Worm (Caenorhabditis elegans) whole organism, mixed stage, embryonic: Measurements from ENCODE around the gene F54E4.2.

ENCODE experiments used
- drap-1 ChIP-seq: fragments of 200-800 bp; sonication (Bioruptor generic); optimal IDR thresholded peaks from 3 replicates; lab custom pipeline; 2018; ENCODE audit warnings: mild to moderate bottlenecking, missing genetic modification characterization, missing compliant biosample characterization
- elt-1 ChIP-seq: sonication (generic microtip); optimal IDR thresholded peaks from 2 replicates; lab custom pipeline; 2017; ENCODE audit warnings: missing genetic modification characterization, mild to moderate bottlenecking, missing compliant biosample characterization, antibody characterized with exemption, moderate library complexity, borderline replicate concordance; ENCODE audit not compliant: insufficient read depth
- elt-3 ChIP-seq: fragments of 150-350 bp; optimal IDR thresholded peaks from 2 replicates; lab custom pipeline; 2014; ENCODE audit warnings: missing biosample characterization, missing genetic modification characterization
- lin-13 ChIP-seq: fragments of 150-350 bp; optimal IDR thresholded peaks from 2 replicates; lab custom pipeline; 2014; ENCODE audit warnings: missing biosample characterization, missing genetic modification characterization
- lsy-2 ChIP-seq: fragments of 150-350 bp; optimal IDR thresholded peaks from 2 replicates; lab custom pipeline; 2014; ENCODE audit warnings: missing biosample characterization, missing genetic modification characterization
- mab-5 ChIP-seq: fragments of 150-350 bp; optimal IDR thresholded peaks from 2 replicates; lab custom pipeline; 2014; ENCODE audit warnings: missing biosample characterization, missing genetic modification characterization
- mep-1 ChIP-seq: fragments of 150-350 bp; optimal IDR thresholded peaks from 2 replicates; lab custom pipeline; 2017; ENCODE audit warnings: missing biosample characterization, missing genetic modification reagents, missing genetic modification characterization, inconsistent platforms
- nhr-12 ChIP-seq: fragments of 150-350 bp; optimal IDR thresholded peaks from 2 replicates; lab custom pipeline; 2014; ENCODE audit warnings: missing biosample characterization, missing genetic modification characterization
- nhr-237 ChIP-seq: fragments of 150-350 bp; optimal IDR thresholded peaks from 2 replicates; lab custom pipeline; 2014; ENCODE audit warnings: missing biosample characterization, missing genetic modification characterization
- nhr-76 ChIP-seq: sonication (generic microtip); optimal IDR thresholded peaks from 2 replicates; lab custom pipeline; 2017; ENCODE audit warnings: missing biosample characterization, missing genetic modification characterization
- pha-4 ChIP-seq: fragments of 150-350 bp; optimal IDR thresholded peaks from 2 replicates; lab custom pipeline; 2018; ENCODE audit warnings: missing biosample characterization, missing genetic modification reagents, missing genetic modification characterization
- snpc-4 ChIP-seq: fragments of 150-350 bp; optimal IDR thresholded peaks from 2 replicates; lab custom pipeline; 2014; ENCODE audit warnings: missing biosample characterization, missing genetic modification characterization
- unc-62 ChIP-seq: fragments of 150-350 bp; optimal IDR thresholded peaks from 2 replicates; lab custom pipeline; 2014; ENCODE audit warnings: missing biosample characterization, missing genetic modification reagents, missing genetic modification characterization
- ztf-11 ChIP-seq: fragments of 150-350 bp; optimal IDR thresholded peaks from 2 replicates; lab custom pipeline; 2014; ENCODE audit warnings: missing biosample characterization, missing genetic modification characterization

DNA sequence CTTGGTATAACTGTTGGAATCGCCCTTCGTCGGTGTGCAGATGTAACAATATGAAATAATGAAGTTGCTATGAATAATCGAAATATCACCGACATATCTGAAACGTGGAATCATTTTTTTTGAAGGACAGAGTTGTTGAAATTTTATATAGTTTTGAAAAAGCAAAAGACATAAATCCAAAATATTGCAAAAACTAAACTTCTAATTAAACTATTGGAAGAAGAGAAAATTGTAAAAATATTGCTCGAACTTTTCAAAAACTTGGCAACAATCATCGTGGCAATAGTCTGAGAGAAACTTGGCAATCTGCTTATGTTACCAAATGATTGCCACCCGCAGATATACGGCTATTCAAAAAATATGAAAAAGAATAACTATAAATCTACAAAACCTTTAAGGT, 16.7 kb upstream of the F54E4.2 start, which contains the start of gene F54E4.4:
- TF ChIP-seq lsy-2 (tag; lab: Kevin White, UChicago): no peak
- TF ChIP-seq mab-5: no peak
- no peak for TF ChIP-seq ztf-11 (tag; lab: Kevin White, UChicago)
- TF ChIP-seq nhr-12: no peak
- no peak for TF ChIP-seq drap-1 (GFP tag; lab: Kevin White, UChicago)
- TF ChIP-seq elt-3 (tag; lab: Kevin White, UChicago): no peak
- TF ChIP-seq elt-1: no peak
- TF ChIP-seq nhr-237 (tag; lab: Kevin White, UChicago): no peak
- no peak for TF ChIP-seq lin-13 (tag; lab: Kevin White, UChicago)
- no peak for TF ChIP-seq nhr-76 (tag; lab: Kevin White, UChicago)
- TF ChIP-seq pha-4: no peak
- TF ChIP-seq snpc-4 (tag; lab: Kevin White, UChicago): no peak
- no peak for TF ChIP-seq unc-62 (GFP tag; lab: Kevin White, UChicago)
- no peak for TF ChIP-seq mep-1
